Worm (Caenorhabditis elegans): ENCODE data around the gene arf-6.

The arf-6 gene

ce11 chrIV:16970390-16970789 lies 23.5 kb downstream of the arf-6 start, which contains the start of gene rom-3:
rom-3 (minus strand) TSS chrIV:16970490.
- TF ChIP-seq tbp1 (GFP tag; optimal IDR thresholded peaks at IDR 0.05) (no peak), lag-1 (GFP tag; IDR thresholded peaks at IDR 0.05) (no peak), chd-7 (tag; optimal IDR thresholded peaks at IDR 0.05) (no peak), repo-1 (tag; optimal IDR thresholded peaks at IDR 0.05) (no peak), T07F8.4 (tag; optimal IDR thresholded peaks at IDR 0.05) (no peak), rpc-1 (optimal IDR thresholded peaks at IDR 0.05) (no peak), rpc-1 (tag; optimal IDR thresholded peaks at IDR 0.05) (no peak), F39B2.1 (GFP tag; IDR thresholded peaks at IDR 0.05) (no peak), ceh-27 (GFP tag; optimal IDR thresholded peaks at IDR 0.05) (no peak), die-1 (tag; optimal IDR thresholded peaks at IDR 0.05) (no peak), tbx-9 (tag; optimal IDR thresholded peaks at IDR 0.05; ENCODE audit: borderline replicate concordance) (no peak), let-607 (tag; optimal IDR thresholded peaks at IDR 0.05) (no peak), lin-35 (GFP tag; optimal IDR thresholded peaks at IDR 0.05) (no peak), him-1 (tag; optimal IDR thresholded peaks at IDR 0.05) (no peak)

- TF ChIP-seq ceh-58 (GFP tag; IDR thresholded peaks at IDR 0.05): no peak
- no peak for TF ChIP-seq egl-18 (GFP tag; IDR thresholded peaks at IDR 0.05)
- TF ChIP-seq rpc-1 (optimal IDR thresholded peaks at IDR 0.05): no peak
- no peak for TF ChIP-seq rpc-1 (tag; optimal IDR thresholded peaks at IDR 0.05)
- no peak for TF ChIP-seq lin-26 (GFP tag; IDR thresholded peaks at IDR 0.05)
- TF ChIP-seq athp-1 (tag; optimal IDR thresholded peaks at IDR 0.05): no peak
- TF ChIP-seq attf-5 (GFP tag; optimal IDR thresholded peaks at IDR 0.05): no peak
- TF ChIP-seq F37B4.10 (GFP tag; IDR thresholded peaks at IDR 0.05): no peak
These were observed 41.5 kb downstream of the arf-6 start, which contains the start of gene nccd-1 for ce11 chrIV:16988397-16988796. nccd-1 (plus strand) TSS chrIV:16988697.

ce11 chrIV:16995425-16995824 lies 48.5 kb downstream of the arf-6 start, which contains the start of gene rom-4:
rom-4 (plus strand) TSS chrIV:16995822.
- TF ChIP-seq attf-6 (GFP tag; IDR thresholded peaks at IDR 0.05): peak; percentile 92
- TF ChIP-seq gei-17 (GFP tag; optimal IDR thresholded peaks at IDR 0.05): no peak
- TF ChIP-seq ceh-79 (tag; optimal IDR thresholded peaks at IDR 0.05): no peak
- TF ChIP-seq snpc-1.3 (tag; optimal IDR thresholded peaks at IDR 0.05; ENCODE audit: insufficient read depth): peak; percentile 85
- peak; percentile 71 for TF ChIP-seq unc-130 (GFP tag; optimal IDR thresholded peaks at IDR 0.05)
- no peak for TF ChIP-seq F39B2.1 (GFP tag; IDR thresholded peaks at IDR 0.05)
- TF ChIP-seq hmg-1.2 (GFP tag; IDR thresholded peaks at IDR 0.05): peak; percentile 95
- TF ChIP-seq let-607 (tag; optimal IDR thresholded peaks at IDR 0.05): peak in 1 of 2 experiments; percentile 13
- peak; percentile 95 for TF ChIP-seq lin-54 (GFP tag; optimal IDR thresholded peaks at IDR 0.05)
- TF ChIP-seq ceh-100 (GFP tag; IDR thresholded peaks at IDR 0.05): peak; percentile 65
- peak; percentile 69 for TF ChIP-seq tbp1 (GFP tag; optimal IDR thresholded peaks at IDR 0.05)
- peak in 1 of 3 experiments; percentile 76 for TF ChIP-seq lin-35 (GFP tag; optimal IDR thresholded peaks at IDR 0.05)
- no peak for TF ChIP-seq Y56A3A.18 (GFP tag; IDR thresholded peaks at IDR 0.05)
- TF ChIP-seq rec-8 (tag; optimal IDR thresholded peaks at IDR 0.05): peak in 1 of 2 experiments; percentile 13
- TF ChIP-seq dpl-1 (GFP tag; optimal IDR thresholded peaks at IDR 0.05): peak; percentile 68
- peak; percentile 84 for TF ChIP-seq ZK185.1 (tag; optimal IDR thresholded peaks at IDR 0.05; ENCODE audit: poor library complexity, severe bottlenecking)
- TF ChIP-seq nfyb-1 (GFP tag; IDR thresholded peaks at IDR 0.05): no peak
- TF ChIP-seq lin-40 (tag; optimal IDR thresholded peaks at IDR 0.05): no peak
- TF ChIP-seq K11D2.4 (GFP tag; IDR thresholded peaks at IDR 0.05): no peak
- peak; percentile 52; the same call in 1 of the 2 replicates for TF ChIP-seq D2030.7 (GFP tag; IDR thresholded peaks at IDR 0.05)
- TF ChIP-seq efl-1 (GFP tag; optimal IDR thresholded peaks at IDR 0.05): peak; percentile 79
- TF ChIP-seq snpc-3.4 (tag; optimal IDR thresholded peaks at IDR 0.05): peak; percentile 53
- TF ChIP-seq F23B12.7 (tag; optimal IDR thresholded peaks at IDR 0.05; ENCODE audit: insufficient read depth): peak; percentile 5
- TF ChIP-seq Y67H2A.10 (GFP tag; conservative IDR thresholded peaks at IDR 0.05): 0 out of 2 replicates have a peak, but pooled peaks have one; percentile 26
- peak; percentile 88 for TF ChIP-seq snpc-4 (GFP tag; optimal IDR thresholded peaks at IDR 0.05)
- peak; percentile 8 to 95 (median 92) for TF ChIP-seq snpc-4 (tag; optimal IDR thresholded peaks at IDR 0.05)
- peak; percentile 49 for TF ChIP-seq lsl-1 (GFP tag; optimal IDR thresholded peaks at IDR 0.05)
- peak; percentile 37 for TF ChIP-seq madf-10 (tag; optimal IDR thresholded peaks at IDR 0.05)
